In the genomic region with DNA sequence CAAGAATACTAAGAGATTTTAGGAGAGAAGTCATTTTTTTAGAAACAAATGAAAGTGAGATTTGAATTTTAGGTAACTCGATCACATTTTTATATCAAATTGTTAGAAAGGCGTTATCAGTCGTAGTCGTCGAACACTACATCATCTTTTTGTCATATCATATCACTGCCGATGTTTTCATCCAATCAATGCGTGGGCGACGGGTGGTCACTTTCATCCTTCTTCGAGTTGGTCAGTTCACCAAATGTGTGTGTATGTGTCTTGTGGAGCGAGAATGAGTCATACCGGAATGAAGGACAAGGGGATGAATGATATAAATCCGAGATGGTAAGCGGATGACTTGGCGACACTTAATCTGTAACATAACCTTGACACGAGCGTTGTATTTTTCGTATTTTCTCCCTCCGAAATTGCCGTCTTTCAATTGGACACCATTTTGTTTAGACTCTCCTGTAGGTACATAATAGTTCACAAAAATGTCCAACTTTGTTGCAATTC, we compare ENCODE assay signal across 4 worm cellular contexts.
TF ChIP-seq lines count a peak whose summit lies in the region.

A gene (minus strand): TSS at position 51 of the 498 bp plus-strand sequence.
A gene (plus strand): TSS at position 160 of the 498 bp plus-strand sequence.

TF ChIP-seq in whole organism, L1 larva, 84 proteins besides CTCF, POLR2A, EP300 and RAD21:
- TF ChIP-seq lin-14 (GFP tag; optimal IDR thresholded peaks at IDR 0.05; lab: Kevin White, UChicago) (peak; percentile 57), nhr-85 (tag; lab: Kevin White, UChicago) (peak; percentile 81), ceh-82 (tag; optimal IDR thresholded peaks at IDR 0.05; lab: Kevin White, UChicago) (no peak), blmp-1 (tag; optimal IDR thresholded peaks at IDR 0.05; lab: Kevin White, UChicago) (peak; percentile 80), elt-3 (tag; optimal IDR thresholded peaks at IDR 0.05; lab: Kevin White, UChicago) (peak in 4 of 6 experiments; percentile 34 to 79 (median 66)), dsc-1 (tag; optimal IDR thresholded peaks at IDR 0.05; lab: Kevin White, UChicago) (no peak), snu-23 (GFP tag; optimal IDR thresholded peaks at IDR 0.05; lab: Kevin White, UChicago) (peak; percentile 4), snpc-4 (tag; optimal IDR thresholded peaks at IDR 0.05; lab: Kevin White, UChicago) (no peak)

TF ChIP-seq in whole organism, L2 larva, 48 proteins besides CTCF, POLR2A, EP300 and RAD21 (continues in another document):
- TF ChIP-seq unc-55 (GFP tag; optimal IDR thresholded peaks at IDR 0.05; lab: Kevin White, UChicago): no peak
- no peak for TF ChIP-seq egl-27 (tag; optimal IDR thresholded peaks at IDR 0.05; lab: Kevin White, UChicago)
- TF ChIP-seq lin-13 (GFP tag; optimal IDR thresholded peaks at IDR 0.05; lab: Kevin White, UChicago): no peak
- TF ChIP-seq zag-1 (tag; optimal IDR thresholded peaks at IDR 0.05; lab: Kevin White, UChicago): no peak
- TF ChIP-seq crh-2 (tag; optimal IDR thresholded peaks at IDR 0.05; lab: Kevin White, UChicago): no peak
- TF ChIP-seq fos-1 (tag; optimal IDR thresholded peaks at IDR 0.05; lab: Kevin White, UChicago): peak; percentile 34
- no peak for TF ChIP-seq nhr-12 (tag; optimal IDR thresholded peaks at IDR 0.05; lab: Kevin White, UChicago)
- TF ChIP-seq ama-1 (optimal IDR thresholded peaks at IDR 0.05; lab: Kevin White, UChicago): no peak
- no peak for TF ChIP-seq ztf-4 (tag; optimal IDR thresholded peaks at IDR 0.05; lab: Kevin White, UChicago)
- TF ChIP-seq sma-9 (GFP tag; optimal IDR thresholded peaks at IDR 0.05; lab: Kevin White, UChicago): peak; percentile 44
- TF ChIP-seq sma-9 (tag; optimal IDR thresholded peaks at IDR 0.05; lab: Kevin White, UChicago): no peak
- no peak for TF ChIP-seq mdl-1 (tag; optimal IDR thresholded peaks at IDR 0.05; lab: Kevin White, UChicago)
- no peak for TF ChIP-seq ZK546.5 (tag; optimal IDR thresholded peaks at IDR 0.05; lab: Kevin White, UChicago)
- TF ChIP-seq Y55F3AM.14 (GFP tag; optimal IDR thresholded peaks at IDR 0.05; lab: Kevin White, UChicago): no peak
- peak; percentile 38 for TF ChIP-seq nhr-21 (tag; optimal IDR thresholded peaks at IDR 0.05; lab: Kevin White, UChicago)
- TF ChIP-seq nhr-129 (tag; optimal IDR thresholded peaks at IDR 0.05; lab: Kevin White, UChicago): peak; percentile 31
- no peak for TF ChIP-seq F13H6.1 (tag; optimal IDR thresholded peaks at IDR 0.05; lab: Kevin White, UChicago)
- TF ChIP-seq nhr-11 (tag; optimal IDR thresholded peaks at IDR 0.05; lab: Kevin White, UChicago): no peak
- no peak for TF ChIP-seq gmeb-1 (tag; optimal IDR thresholded peaks at IDR 0.05; lab: Kevin White, UChicago)
- no peak for TF ChIP-seq nhr-23 (tag; optimal IDR thresholded peaks at IDR 0.05; lab: Kevin White, UChicago)
- no peak for TF ChIP-seq alr-1 (tag; optimal IDR thresholded peaks at IDR 0.05; lab: Kevin White, UChicago)
- peak; percentile 61 for TF ChIP-seq sma-3 (GFP tag; optimal IDR thresholded peaks at IDR 0.05; lab: Kevin White, UChicago)
- no peak for TF ChIP-seq elt-3 (tag; optimal IDR thresholded peaks at IDR 0.05; lab: Kevin White, UChicago)
- TF ChIP-seq nhr-25 (tag; optimal IDR thresholded peaks at IDR 0.05; lab: Kevin White, UChicago): peak; percentile 22
- no peak for TF ChIP-seq ceh-82 (tag; optimal IDR thresholded peaks at IDR 0.05; lab: Kevin White, UChicago)
- TF ChIP-seq blmp-1 (tag; optimal IDR thresholded peaks at IDR 0.05; lab: Kevin White, UChicago; ENCODE audit: insufficient read depth): peak; percentile 36
- no peak for TF ChIP-seq mab-5 (tag; optimal IDR thresholded peaks at IDR 0.05; lab: Kevin White, UChicago)

TF ChIP-seq in whole organism, L3 larva, 47 proteins besides CTCF, POLR2A, EP300 and RAD21:
- peak; percentile 36 for TF ChIP-seq nhr-23 (tag; optimal IDR thresholded peaks at IDR 0.05; lab: Kevin White, UChicago)
- TF ChIP-seq nhr-77 (tag; optimal IDR thresholded peaks at IDR 0.05; lab: Kevin White, UChicago): no peak
- no peak for TF ChIP-seq ztf-11 (tag; optimal IDR thresholded peaks at IDR 0.05; lab: Kevin White, UChicago)
- TF ChIP-seq lin-15B (tag; optimal IDR thresholded peaks at IDR 0.05; lab: Kevin White, UChicago): no peak
- peak; percentile 19 for TF ChIP-seq nhr-25 (tag; optimal IDR thresholded peaks at IDR 0.05; lab: Kevin White, UChicago)
- no peak for TF ChIP-seq unc-39 (tag; optimal IDR thresholded peaks at IDR 0.05; lab: Kevin White, UChicago)
- TF ChIP-seq elt-3 (tag; optimal IDR thresholded peaks at IDR 0.05; lab: Kevin White, UChicago): peak in 2 of 3 experiments; percentile 40 to 63
- TF ChIP-seq fos-1 (tag; optimal IDR thresholded peaks at IDR 0.05; lab: Kevin White, UChicago): no peak

TF ChIP-seq in whole organism, L4 larva, 104 proteins besides CTCF, POLR2A, EP300 and RAD21:
- TF ChIP-seq egl-27 (tag; optimal IDR thresholded peaks at IDR 0.05; lab: Kevin White, UChicago) (no peak), ceh-82 (tag; optimal IDR thresholded peaks at IDR 0.05; lab: Kevin White, UChicago) (no peak), mxl-3 (GFP tag; optimal IDR thresholded peaks at IDR 0.05; lab: Kevin White, UChicago) (peak; percentile 41), dpl-1 (GFP tag; optimal IDR thresholded peaks at IDR 0.05; lab: Kevin White, UChicago) (no peak), daf-8 (GFP tag; IDR thresholded peaks at IDR 0.05; lab: Robert Waterston, UW) (no peak), hlh-30 (tag; optimal IDR thresholded peaks at IDR 0.05; lab: Kevin White, UChicago; ENCODE audit: insufficient read depth) (peak; percentile 48), nhr-76 (tag; optimal IDR thresholded peaks at IDR 0.05; lab: Kevin White, UChicago) (no peak), saeg-2 (GFP tag; IDR thresholded peaks at IDR 0.05; lab: Robert Waterston, UW) (no peak), F26F4.8 (GFP tag; conservative IDR thresholded peaks at IDR 0.05; lab: Robert Waterston, UW) (no peak), unc-62 (GFP tag; optimal IDR thresholded peaks at IDR 0.05 in 1 of 2; lab: Kevin White, UChicago) (peak in 1 of 2 experiments; percentile 62), unc-62 (tag; optimal IDR thresholded peaks at IDR 0.05; lab: Kevin White, UChicago) (no peak), nhr-28 (tag; optimal IDR thresholded peaks at IDR 0.05; lab: Kevin White, UChicago) (peak; percentile 30), aha-1 (tag; lab: Kevin White, UChicago) (peak; percentile 93), zfp-2 (tag; optimal IDR thresholded peaks at IDR 0.05; lab: Kevin White, UChicago) (no peak), vab-7 (GFP tag; IDR thresholded peaks at IDR 0.05; lab: Robert Waterston, UW) (no peak), nhr-237 (tag; optimal IDR thresholded peaks at IDR 0.05; lab: Kevin White, UChicago) (no peak)
